Worm (Caenorhabditis elegans) whole organism, mixed stage, embryonic: ENCODE results near the gene lin-13.
A peak's percentile ranks its signal among the peaks of the same experiment; 100 is the strongest.

Experiments
- M03D4.4 ChIP-seq: sonication (generic microtip); optimal IDR thresholded peaks from 2 replicates; lab custom pipeline; 2017; ENCODE audit warnings: mild to moderate bottlenecking, missing genetic modification characterization, missing compliant biosample characterization
- bed-3 ChIP-seq: fragments of 200-800 bp; sonication (Bioruptor generic); optimal IDR thresholded peaks from 3 replicates; lab custom pipeline; 2018; ENCODE audit warnings: mild to moderate bottlenecking, missing genetic modification characterization, moderate library complexity, missing compliant biosample characterization
- blmp-1 ChIP-seq: fragments of 150-350 bp; optimal IDR thresholded peaks from 2 replicates; lab custom pipeline; 2014; ENCODE audit warnings: missing biosample characterization, missing genetic modification characterization
- ceh-39 ChIP-seq: fragments of 150-350 bp; optimal IDR thresholded peaks from 2 replicates; lab custom pipeline; 2014; ENCODE audit warnings: missing biosample characterization, missing genetic modification characterization
- ceh-43 ChIP-seq: fragments of 200-800 bp; sonication (Bioruptor generic); optimal IDR thresholded peaks from 2 replicates; lab custom pipeline; 2018; ENCODE audit warnings: mild to moderate bottlenecking, missing genetic modification characterization, moderate library complexity, missing compliant biosample characterization
- ceh-83 ChIP-seq: fragments of 200-800 bp; sonication (Bioruptor generic); optimal IDR thresholded peaks from 2 replicates; lab custom pipeline; 2018; ENCODE audit warnings: mild to moderate bottlenecking, missing genetic modification characterization, missing compliant biosample characterization
- ces-1 ChIP-seq: fragments of 150-350 bp; optimal IDR thresholded peaks from 2 replicates; lab custom pipeline; 2014; ENCODE audit warnings: missing biosample characterization, missing genetic modification reagents, missing genetic modification characterization
- cnd-1 ChIP-seq: fragments of 200-800 bp; sonication (Bioruptor generic); optimal IDR thresholded peaks from 2 replicates; lab custom pipeline; 2018; ENCODE audit warnings: mild to moderate bottlenecking, missing genetic modification characterization, missing compliant biosample characterization
- drap-1 ChIP-seq: fragments of 200-800 bp; sonication (Bioruptor generic); optimal IDR thresholded peaks from 3 replicates; lab custom pipeline; 2018; ENCODE audit warnings: mild to moderate bottlenecking, missing genetic modification characterization, missing compliant biosample characterization
- elt-1 ChIP-seq: sonication (generic microtip); optimal IDR thresholded peaks from 2 replicates; lab custom pipeline; 2017; ENCODE audit warnings: missing genetic modification characterization, mild to moderate bottlenecking, missing compliant biosample characterization, antibody characterized with exemption, moderate library complexity, borderline replicate concordance; ENCODE audit not compliant: insufficient read depth
- elt-3 ChIP-seq: fragments of 150-350 bp; optimal IDR thresholded peaks from 2 replicates; lab custom pipeline; 2014; ENCODE audit warnings: missing biosample characterization, missing genetic modification characterization
- flh-1 ChIP-seq: fragments of 200-800 bp; sonication (Bioruptor generic); optimal IDR thresholded peaks from 2 replicates; lab custom pipeline; 2018; ENCODE audit warnings: mild to moderate bottlenecking, missing genetic modification characterization, moderate library complexity, missing compliant biosample characterization
- ham-2 ChIP-seq: fragments of 200-800 bp; sonication (Bioruptor generic); optimal IDR thresholded peaks from 2 replicates; lab custom pipeline; 2018; ENCODE audit warnings: mild to moderate bottlenecking, missing genetic modification characterization, missing compliant biosample characterization
- hlh-1 ChIP-seq: fragments of 150-350 bp; optimal IDR thresholded peaks from 2 replicates; lab custom pipeline; 2014; ENCODE audit warnings: missing biosample characterization, missing genetic modification reagents, missing genetic modification characterization
- lin-13 ChIP-seq: fragments of 150-350 bp; optimal IDR thresholded peaks from 2 replicates; lab custom pipeline; 2014; ENCODE audit warnings: missing biosample characterization, missing genetic modification characterization
- lin-32 ChIP-seq: fragments of 200-800 bp; sonication (Bioruptor generic); optimal IDR thresholded peaks from 2 replicates; lab custom pipeline; 2018; ENCODE audit warnings: mild to moderate bottlenecking, missing genetic modification characterization, missing compliant biosample characterization
- lsy-2 ChIP-seq: fragments of 150-350 bp; optimal IDR thresholded peaks from 2 replicates; lab custom pipeline; 2014; ENCODE audit warnings: missing biosample characterization, missing genetic modification characterization
- mab-5 ChIP-seq: fragments of 150-350 bp; optimal IDR thresholded peaks from 2 replicates; lab custom pipeline; 2014; ENCODE audit warnings: missing biosample characterization, missing genetic modification characterization
- mep-1 ChIP-seq: fragments of 150-350 bp; optimal IDR thresholded peaks from 2 replicates; lab custom pipeline; 2017; ENCODE audit warnings: missing biosample characterization, missing genetic modification reagents, missing genetic modification characterization, inconsistent platforms
- mls-2 ChIP-seq: sonication (generic microtip); optimal IDR thresholded peaks from 2 replicates; lab custom pipeline; 2016; ENCODE audit warnings: mild to moderate bottlenecking, missing genetic modification characterization, moderate library complexity, missing compliant biosample characterization
- nhr-12 ChIP-seq: fragments of 150-350 bp; optimal IDR thresholded peaks from 2 replicates; lab custom pipeline; 2014; ENCODE audit warnings: missing biosample characterization, missing genetic modification characterization
- nhr-2 ChIP-seq: fragments of 150-350 bp; optimal IDR thresholded peaks from 2 replicates; lab custom pipeline; 2014; ENCODE audit warnings: missing biosample characterization, missing genetic modification characterization
- nhr-237 ChIP-seq: fragments of 150-350 bp; optimal IDR thresholded peaks from 2 replicates; lab custom pipeline; 2014; ENCODE audit warnings: missing biosample characterization, missing genetic modification characterization
- nhr-28 ChIP-seq: fragments of 150-350 bp; optimal IDR thresholded peaks from 2 replicates; lab custom pipeline; 2014; ENCODE audit warnings: missing biosample characterization, missing genetic modification characterization
- nhr-76 ChIP-seq: sonication (generic microtip); optimal IDR thresholded peaks from 2 replicates; lab custom pipeline; 2017; ENCODE audit warnings: missing biosample characterization, missing genetic modification characterization
- pha-4 ChIP-seq: fragments of 150-350 bp; optimal IDR thresholded peaks from 2 replicates; lab custom pipeline; 2018; ENCODE audit warnings: missing biosample characterization, missing genetic modification reagents, missing genetic modification characterization
- sem-2 ChIP-seq: fragments of 200-800 bp; sonication (Bioruptor generic); optimal IDR thresholded peaks from 2 replicates; lab custom pipeline; 2018; ENCODE audit warnings: mild to moderate bottlenecking, missing genetic modification characterization, missing compliant biosample characterization
- snpc-4 ChIP-seq: fragments of 150-350 bp; optimal IDR thresholded peaks from 2 replicates; lab custom pipeline; 2014; ENCODE audit warnings: missing biosample characterization, missing genetic modification characterization
- sptf-1 ChIP-seq: sonication (generic microtip); optimal IDR thresholded peaks from 2 replicates; lab custom pipeline; 2017; ENCODE audit warnings: mild to moderate bottlenecking, missing genetic modification characterization, moderate library complexity, missing compliant biosample characterization
- tbx-8 ChIP-seq: fragments of 200-800 bp; sonication (Bioruptor generic); optimal IDR thresholded peaks from 2 replicates; lab custom pipeline; 2018; ENCODE audit warnings: mild to moderate bottlenecking, missing genetic modification characterization, moderate library complexity, missing compliant biosample characterization
- unc-120 ChIP-seq: sonication (generic microtip); optimal IDR thresholded peaks from 2 replicates; lab custom pipeline; 2017; ENCODE audit warnings: missing genetic modification characterization, missing compliant biosample characterization; ENCODE audit not compliant: poor library complexity, severe bottlenecking
- unc-39 ChIP-seq: fragments of 150-350 bp; optimal IDR thresholded peaks from 2 replicates; lab custom pipeline; 2014; ENCODE audit warnings: missing biosample characterization, missing genetic modification characterization
- unc-62 ChIP-seq: fragments of 150-350 bp; optimal IDR thresholded peaks from 2 replicates; lab custom pipeline; 2014; ENCODE audit warnings: missing biosample characterization, missing genetic modification reagents, missing genetic modification characterization
- zip-8 ChIP-seq: fragments of 150-350 bp; optimal IDR thresholded peaks from 2 replicates; lab custom pipeline; 2014; ENCODE audit warnings: missing biosample characterization, missing genetic modification characterization
- ztf-11 ChIP-seq: fragments of 150-350 bp; optimal IDR thresholded peaks from 2 replicates; lab custom pipeline; 2014; ENCODE audit warnings: missing biosample characterization, missing genetic modification characterization

Gene lin-13

DNA sequence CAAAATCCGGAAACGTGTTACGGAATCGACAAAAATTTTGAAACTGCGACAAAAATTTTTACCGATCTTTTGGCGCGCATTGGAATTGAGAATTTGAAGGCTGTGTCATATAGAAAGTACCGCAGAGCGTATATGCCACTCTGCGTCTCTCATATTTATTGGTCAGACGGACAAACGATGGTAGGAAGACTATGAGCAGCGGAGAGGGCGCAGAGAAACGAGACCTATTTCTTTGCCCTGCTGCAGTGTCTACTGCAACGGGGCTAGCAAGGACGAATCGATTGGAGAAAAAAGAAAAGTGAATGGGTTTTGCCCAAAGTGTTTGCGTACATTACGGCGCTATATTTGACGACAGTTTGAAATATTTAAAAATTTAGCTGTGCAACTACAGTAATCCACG, 775 bp upstream of the lin-13 start:
- TF ChIP-seq lin-32 (GFP tag; lab: Kevin White, UChicago) (no peak), ztf-11 (no peak), mls-2 (tag; lab: Kevin White, UChicago) (peak; percentile 34), nhr-12 (tag; lab: Kevin White, UChicago) (no peak), lsy-2 (tag; lab: Kevin White, UChicago) (peak; percentile 36), M03D4.4 (tag; lab: Kevin White, UChicago) (no peak), cnd-1 (tag; lab: Kevin White, UChicago) (peak; percentile 2), ces-1 (GFP tag; lab: Kevin White, UChicago) (peak; percentile 64), unc-120 (peak; percentile 7), lin-13 (tag; lab: Kevin White, UChicago) (no peak), unc-39 (tag; lab: Kevin White, UChicago) (no peak), ham-2 (GFP tag; lab: Kevin White, UChicago) (peak; percentile 57), unc-62 (GFP tag; lab: Kevin White, UChicago) (no peak), mep-1 (peak; percentile 90), nhr-2 (tag; lab: Kevin White, UChicago) (peak; percentile 41), drap-1 (GFP tag; lab: Kevin White, UChicago) (no peak), bed-3 (no peak), ceh-83 (GFP tag; lab: Kevin White, UChicago) (no peak), flh-1 (GFP tag; lab: Kevin White, UChicago) (no peak), blmp-1 (tag; lab: Kevin White, UChicago) (no peak), sptf-1 (tag; lab: Kevin White, UChicago) (peak; percentile 48), sem-2 (no peak), zip-8 (tag; lab: Kevin White, UChicago) (no peak), nhr-28 (tag; lab: Kevin White, UChicago) (no peak), ceh-39 (tag; lab: Kevin White, UChicago) (peak; percentile 89), elt-3 (no peak), hlh-1 (no peak), ceh-43 (GFP tag; lab: Kevin White, UChicago) (no peak), mab-5 (no peak), pha-4 (tag; lab: Kevin White, UChicago) (peak; percentile 74), snpc-4 (no peak), tbx-8 (GFP tag; lab: Kevin White, UChicago) (no peak), nhr-237 (peak; percentile 60), nhr-76 (tag; lab: Kevin White, UChicago) (no peak), elt-1 (tag; lab: Kevin White, UChicago) (no peak)

DNA sequence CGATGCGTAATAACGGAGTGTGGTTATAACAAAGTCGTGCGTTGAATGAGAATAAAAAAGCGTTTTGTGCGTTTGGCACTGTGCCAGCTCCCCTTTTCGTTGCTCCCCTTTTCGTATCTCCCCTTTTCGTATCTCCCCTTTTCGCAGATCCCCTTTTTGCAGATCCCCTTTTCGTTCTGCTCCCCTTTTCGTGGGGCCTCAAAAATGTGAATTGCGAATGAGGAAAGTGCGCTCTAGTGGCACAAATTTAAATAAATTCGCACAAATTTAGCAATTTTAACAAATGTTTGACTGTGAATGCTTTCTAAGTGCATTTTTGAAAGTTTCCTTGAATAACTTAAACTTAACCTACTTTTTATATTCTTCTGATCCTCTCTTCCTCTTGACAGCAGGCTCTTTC, 476 bp downstream of the lin-13 start:
- peak; percentile 15 for TF ChIP-seq ces-1 (GFP tag; lab: Kevin White, UChicago)

DNA sequence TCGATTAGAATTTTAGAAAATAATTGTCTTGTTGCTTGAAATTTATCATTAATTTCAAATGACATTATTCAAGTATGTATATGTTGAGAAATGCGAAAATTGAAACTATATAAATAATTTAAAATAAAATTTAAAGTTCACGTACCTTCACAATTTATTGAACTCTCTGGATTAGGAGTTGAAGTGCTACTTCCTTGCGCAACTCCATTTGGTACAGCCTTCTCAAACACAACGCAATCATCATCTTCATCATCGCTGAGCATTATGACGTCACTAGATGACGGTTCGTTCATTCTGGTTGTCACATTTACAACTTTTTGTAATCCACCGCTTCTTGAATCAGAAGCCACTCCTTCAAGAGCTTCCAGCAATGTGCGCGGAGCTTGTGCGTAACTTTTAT, 5.8 kb downstream of the lin-13 start:
- TF ChIP-seq zip-8 (tag; lab: Kevin White, UChicago) (peak; percentile 81), cnd-1 (tag; lab: Kevin White, UChicago) (no peak)

DNA sequence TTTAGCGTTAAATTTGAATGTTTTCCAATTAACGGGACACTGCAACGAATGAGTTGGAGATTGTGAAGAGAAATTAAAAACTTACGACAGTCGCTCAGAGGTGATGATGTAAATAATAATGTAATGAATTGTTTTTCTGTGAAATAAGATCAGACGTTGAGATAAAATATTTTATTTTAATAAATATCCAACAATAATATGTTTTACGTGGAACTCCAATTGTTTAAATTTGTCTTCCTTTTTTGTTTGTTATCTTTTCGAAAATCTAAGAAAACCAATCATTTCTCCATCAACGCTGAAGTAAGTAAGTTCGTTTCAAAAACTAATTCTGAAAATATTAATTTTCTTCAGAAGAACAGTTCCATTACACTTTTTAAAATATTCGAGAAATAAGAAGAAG, 15.0 kb downstream of the lin-13 start, which contains the start of gene C18H2.5:
C18H2.5 (minus strand) TSS at position 101 of the 400 bp plus-strand sequence.
- TF ChIP-seq lsy-2 (tag; lab: Kevin White, UChicago) (no peak), cnd-1 (tag; lab: Kevin White, UChicago) (no peak), drap-1 (GFP tag; lab: Kevin White, UChicago) (no peak), sem-2 (no peak), zip-8 (tag; lab: Kevin White, UChicago) (no peak), ceh-39 (tag; lab: Kevin White, UChicago) (no peak), elt-1 (tag; lab: Kevin White, UChicago) (no peak), ceh-83 (GFP tag; lab: Kevin White, UChicago) (no peak), snpc-4 (no peak), bed-3 (no peak), ces-1 (GFP tag; lab: Kevin White, UChicago) (no peak), nhr-2 (tag; lab: Kevin White, UChicago) (no peak), nhr-76 (tag; lab: Kevin White, UChicago) (no peak), M03D4.4 (tag; lab: Kevin White, UChicago) (no peak), flh-1 (GFP tag; lab: Kevin White, UChicago) (no peak), blmp-1 (tag; lab: Kevin White, UChicago) (no peak)
